Worm (Caenorhabditis elegans) whole organism, young adult: Measurements from ENCODE around the gene Y68A4B.3.
A peak's percentile ranks its signal among the peaks of the same experiment; 100 is the strongest.

Experiments used
- F23B12.7 ChIP-seq: sonication (generic microtip); optimal IDR thresholded peaks from 2 replicates; lab custom pipeline; 2017; ENCODE audit warnings: missing genetic modification characterization, mild to moderate bottlenecking, missing compliant biosample characterization, antibody characterized with exemption, moderate library complexity; ENCODE audit not compliant: insufficient read depth
- F37B4.10 ChIP-seq: fragments of 200-800 bp; sonication (Bioruptor generic); IDR thresholded peaks from 2 replicates; pipeline ENCODE4 v1.3.6; 2022; ENCODE audit warnings: missing genetic modification characterization, missing compliant biosample characterization
- K11D2.4 ChIP-seq: fragments of 200-800 bp; sonication (Bioruptor generic); IDR thresholded peaks from 2 replicates; pipeline ENCODE4 v1.3.6; 2022; ENCODE audit warnings: missing genetic modification reagents, missing genetic modification characterization, missing compliant biosample characterization
- ccch-3 ChIP-seq: fragments of 200-800 bp; sonication (Bioruptor generic); optimal IDR thresholded peaks from 2 replicates; lab custom pipeline; 2018; ENCODE audit warnings: mild to moderate bottlenecking, missing genetic modification characterization, missing compliant biosample characterization
- cebp-2 ChIP-seq: fragments of 200-800 bp; sonication (Bioruptor generic); IDR thresholded peaks from 2 replicates; pipeline ENCODE4 v1.3.6; 2022; ENCODE audit warnings: missing genetic modification characterization, missing compliant biosample characterization
- ceh-100 ChIP-seq: fragments of 200-800 bp; sonication (Bioruptor generic); IDR thresholded peaks from 2 replicates; pipeline ENCODE4 v1.3.6; 2022; ENCODE audit warnings: missing genetic modification reagents, missing genetic modification characterization, missing compliant biosample characterization
- ceh-27 ChIP-seq: fragments of 200-800 bp; sonication (Bioruptor generic); optimal IDR thresholded peaks from 2 replicates; lab custom pipeline; 2018; ENCODE audit warnings: mild to moderate bottlenecking, missing genetic modification characterization, moderate library complexity, missing compliant biosample characterization
- ceh-40 ChIP-seq: fragments of 200-800 bp; sonication (Bioruptor generic); IDR thresholded peaks from 2 replicates; pipeline ENCODE4 v1.3.6; 2022; ENCODE audit warnings: missing genetic modification characterization, missing compliant biosample characterization
- ceh-58 ChIP-seq: fragments of 200-800 bp; sonication (Bioruptor generic); IDR thresholded peaks from 2 replicates; pipeline ENCODE4 v1.3.6; 2022; ENCODE audit warnings: missing genetic modification characterization, missing compliant biosample characterization
- ceh-79 ChIP-seq: sonication (generic microtip); optimal IDR thresholded peaks from 2 replicates; lab custom pipeline; 2017; ENCODE audit warnings: mild to moderate bottlenecking, missing genetic modification characterization, missing compliant biosample characterization
- dpff-1 ChIP-seq: sonication (generic microtip); optimal IDR thresholded peaks from 2 replicates; lab custom pipeline; 2017; ENCODE audit warnings: mild to moderate bottlenecking, missing genetic modification characterization, missing compliant biosample characterization
- egl-18 ChIP-seq: fragments of 200-800 bp; sonication (Bioruptor generic); IDR thresholded peaks from 2 replicates; pipeline ENCODE4 v1.3.6; 2022; ENCODE audit warnings: missing genetic modification reagents, missing genetic modification characterization, missing compliant biosample characterization
- egl-44 ChIP-seq: fragments of 200-800 bp; sonication (Bioruptor generic); IDR thresholded peaks from 2 replicates; pipeline ENCODE4 v1.3.6; 2022; ENCODE audit warnings: missing genetic modification reagents, missing genetic modification characterization, missing compliant biosample characterization
- ets-4 ChIP-seq: fragments of 200-800 bp; sonication (Bioruptor generic); optimal IDR thresholded peaks from 2 replicates; lab custom pipeline; 2018; ENCODE audit warnings: mild to moderate bottlenecking, missing genetic modification characterization, missing compliant biosample characterization
- him-1 ChIP-seq: sonication (generic microtip); optimal IDR thresholded peaks from 2 replicates; lab custom pipeline; 2016; ENCODE audit warnings: missing genotype, missing genetic modification reagents, missing genetic modification characterization, missing compliant biosample characterization
- hlh-12 ChIP-seq: sonication (generic microtip); optimal IDR thresholded peaks from 2 replicates; lab custom pipeline; 2016; ENCODE audit warnings: missing genetic modification characterization, missing compliant biosample characterization
- hmg-20 ChIP-seq: fragments of 200-800 bp; sonication (Bioruptor generic); IDR thresholded peaks from 2 replicates; pipeline ENCODE4 v1.3.6; 2022; ENCODE audit warnings: missing genetic modification reagents, missing genetic modification characterization, missing compliant biosample characterization
- lin-40 ChIP-seq: sonication (generic microtip); optimal IDR thresholded peaks from 2 replicates; lab custom pipeline; 2016; ENCODE audit warnings: missing genetic modification characterization, mild to moderate bottlenecking, missing compliant biosample characterization, missing genotype, missing genetic modification reagents
- madf-3 ChIP-seq: fragments of 200-800 bp; sonication (Bioruptor generic); IDR thresholded peaks from 2 replicates; pipeline ENCODE4 v1.3.6; 2022; ENCODE audit warnings: missing genetic modification reagents, missing genetic modification characterization, missing compliant biosample characterization
- madf-8 ChIP-seq: fragments of 200-800 bp; sonication (Bioruptor generic); conservative IDR thresholded peaks from 2 replicates; pipeline ENCODE4 v1.3.6; 2022; ENCODE audit warnings: missing genetic modification reagents, missing genetic modification characterization, missing compliant biosample characterization
- mel-28 ChIP-seq: sonication (generic microtip); optimal IDR thresholded peaks from 2 replicates; lab custom pipeline; 2016; ENCODE audit warnings: borderline replicate concordance, mild to moderate bottlenecking, missing genetic modification characterization, missing compliant biosample characterization
- nfyb-1 ChIP-seq: fragments of 200-800 bp; sonication (Bioruptor generic); IDR thresholded peaks from 2 replicates; pipeline ENCODE4 v1.3.6; 2022; ENCODE audit warnings: missing genetic modification reagents, missing genetic modification characterization, missing compliant biosample characterization
- nhr-80 ChIP-seq: sonication (generic microtip); optimal IDR thresholded peaks from 2 replicates; lab custom pipeline; 2016; ENCODE audit warnings: missing genetic modification characterization, missing compliant biosample characterization
- pbrm-1 ChIP-seq: fragments of 200-800 bp; sonication (Bioruptor generic); IDR thresholded peaks from 2 replicates; pipeline ENCODE4 v1.3.6; 2022; ENCODE audit warnings: missing genetic modification reagents, missing genetic modification characterization, missing compliant biosample characterization
- rcor-1 ChIP-seq: fragments of 200-800 bp; sonication (Bioruptor generic); IDR thresholded peaks from 2 replicates; pipeline ENCODE4 v1.3.6; 2022; ENCODE audit warnings: missing genetic modification reagents, missing genetic modification characterization, missing compliant biosample characterization
- rec-8 ChIP-seq, 2 experiments: sonication (generic microtip); optimal IDR thresholded peaks; 2 replicates each; lab custom pipeline; 2016; ENCODE audit warnings: mild to moderate bottlenecking in 2 of 2, missing genetic modification characterization in 2 of 2, missing genetic modification reagents in 2 of 2, missing genotype in 2 of 2, missing biosample characterization in 1 of 2, missing compliant biosample characterization in 1 of 2, moderate library complexity in 1 of 2
- repo-1 ChIP-seq: sonication (generic microtip); optimal IDR thresholded peaks from 2 replicates; lab custom pipeline; 2017; ENCODE audit warnings: mild to moderate bottlenecking, missing genetic modification characterization, missing compliant biosample characterization
- sdz-38 ChIP-seq: sonication (generic microtip); optimal IDR thresholded peaks from 2 replicates; lab custom pipeline; 2016; ENCODE audit warnings: missing genotype, missing genetic modification characterization, missing compliant biosample characterization
- sea-2 ChIP-seq: fragments of 200-800 bp; sonication (Bioruptor generic); IDR thresholded peaks from 2 replicates; pipeline ENCODE4 v1.3.6; 2022; ENCODE audit warnings: missing genetic modification characterization, missing compliant biosample characterization
- snpc-1.1 ChIP-seq: sonication (generic microtip); optimal IDR thresholded peaks from 2 replicates; lab custom pipeline; 2017; ENCODE audit warnings: missing genetic modification characterization, mild to moderate bottlenecking, missing compliant biosample characterization, antibody characterized with exemption, moderate library complexity, missing genotype, missing genetic modification reagents; ENCODE audit not compliant: insufficient read depth
- snpc-1.3 ChIP-seq: sonication (generic microtip); optimal IDR thresholded peaks from 2 replicates; lab custom pipeline; 2017; ENCODE audit warnings: missing genetic modification characterization, mild to moderate bottlenecking, missing compliant biosample characterization, antibody characterized with exemption, moderate library complexity, missing genotype, missing genetic modification reagents; ENCODE audit not compliant: insufficient read depth
- snpc-4 ChIP-seq, 5 experiments: fragments of 150-350 bp in 1 of 5; sonication (generic microtip) in 4 of 5; optimal IDR thresholded peaks; 2 replicates each; lab custom pipeline; 2014 to 2018; ENCODE audit warnings: missing genetic modification characterization in 5 of 5, missing biosample characterization in 3 of 5, antibody characterized with exemption in 2 of 5, mild to moderate bottlenecking in 2 of 5, missing compliant biosample characterization in 2 of 5, missing genotype in 2 of 5, moderate library complexity in 2 of 5, missing genetic modification reagents in 1 of 5
- tbx-9 ChIP-seq: sonication (generic microtip); optimal IDR thresholded peaks from 2 replicates; lab custom pipeline; 2016; ENCODE audit warnings: borderline replicate concordance, missing genetic modification characterization, inconsistent platforms, missing compliant biosample characterization
- zfh-2 ChIP-seq: fragments of 200-800 bp; sonication (Bioruptor generic); conservative IDR thresholded peaks from 2 replicates; pipeline ENCODE4 v1.3.6; 2022; ENCODE audit warnings: missing genetic modification reagents, missing genetic modification characterization, missing compliant biosample characterization
- ztf-22 ChIP-seq: fragments of 200-800 bp; sonication (Bioruptor generic); optimal IDR thresholded peaks from 2 replicates; lab custom pipeline; 2018; ENCODE audit warnings: mild to moderate bottlenecking, missing genetic modification characterization, moderate library complexity, missing compliant biosample characterization
- ztf-28 ChIP-seq: fragments of 200-800 bp; sonication (Bioruptor generic); IDR thresholded peaks from 2 replicates; pipeline ENCODE4 v1.3.6; 2022; ENCODE audit warnings: missing genetic modification reagents, missing genetic modification characterization, missing compliant biosample characterization

Y68A4B.3 gene

DNA sequence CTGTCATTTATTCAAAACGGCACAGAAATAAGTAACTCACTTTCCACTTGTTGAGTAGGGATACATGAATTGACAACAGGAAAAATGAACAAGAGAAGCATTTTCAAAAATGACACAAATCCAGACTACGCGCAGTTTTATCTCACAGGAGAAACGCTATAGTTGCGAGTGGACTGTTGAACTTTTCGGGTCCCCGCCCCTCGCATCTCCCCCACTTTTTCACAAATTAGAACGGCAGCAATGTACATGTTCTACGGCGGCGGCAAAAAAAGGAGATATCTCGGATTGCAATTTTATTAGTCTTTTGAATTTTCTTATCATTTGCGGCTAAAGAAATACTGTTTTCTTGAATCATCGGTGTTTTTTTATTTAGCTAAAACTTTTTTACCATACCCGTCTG is 3.0 kb upstream of the Y68A4B.3 start, which contains the start of gene clec-242:
Gene clec-242 (minus strand): TSS at position 101 of the 400 bp plus-strand sequence.
- TF ChIP-seq ccch-3 (GFP tag; lab: Kevin White, UChicago) (no peak), pbrm-1 (GFP tag; lab: Robert Waterston, UW) (no peak), rcor-1 (GFP tag; lab: Robert Waterston, UW) (no peak), tbx-9 (tag; lab: Kevin White, UChicago) (no peak), nfyb-1 (GFP tag; lab: Robert Waterston, UW) (no peak), hmg-20 (GFP tag; lab: Robert Waterston, UW) (no peak), sea-2 (no peak), snpc-1.3 (tag; lab: Kevin White, UChicago) (no peak), ets-4 (GFP tag; lab: Kevin White, UChicago) (no peak), ceh-27 (GFP tag; lab: Kevin White, UChicago) (no peak), snpc-1.1 (no peak), egl-44 (GFP tag; lab: Robert Waterston, UW) (no peak), mel-28 (tag; lab: Kevin White, UChicago) (no peak), lin-40 (no peak)

DNA sequence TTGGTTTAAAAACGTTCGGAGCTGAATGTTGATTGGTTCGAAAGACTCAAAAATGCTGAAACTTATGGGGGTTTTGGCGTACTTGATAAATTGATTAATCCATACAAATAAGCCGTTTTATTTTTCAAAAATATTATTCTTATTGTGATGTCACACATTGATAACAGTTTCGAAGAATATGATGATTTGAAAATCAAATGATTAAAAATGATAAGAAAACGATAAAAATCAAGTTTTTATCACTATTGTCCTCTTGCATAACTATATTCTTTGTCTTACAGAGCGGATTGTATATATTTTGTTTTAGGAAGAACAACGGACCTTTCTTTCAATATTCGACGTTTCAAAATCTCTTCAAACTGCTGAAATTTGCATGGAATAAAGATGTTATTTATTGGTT is 564 bp upstream of the Y68A4B.3 start:
- no peak for TF ChIP-seq cebp-2 (GFP tag; lab: Robert Waterston, UW)
- no peak for TF ChIP-seq him-1 (tag; lab: Kevin White, UChicago)
- no peak for TF ChIP-seq ceh-79 (tag; lab: Kevin White, UChicago)

DNA sequence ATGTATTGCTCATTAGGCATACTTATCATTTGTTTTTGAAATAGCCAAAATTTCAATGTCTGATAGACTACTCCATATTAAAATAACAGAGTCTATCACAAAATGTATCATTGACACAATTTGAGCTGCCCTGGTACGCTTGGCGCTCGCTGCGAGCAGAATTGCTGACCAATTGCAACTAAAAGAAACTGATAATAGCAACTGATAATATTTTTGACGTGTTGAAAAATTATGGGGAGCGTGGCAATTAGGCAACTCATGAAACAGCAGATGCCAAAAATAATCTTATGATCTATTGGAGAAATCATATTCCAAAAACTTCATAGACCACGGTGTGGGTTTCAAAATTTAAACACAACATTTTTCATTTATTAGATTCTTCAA is 1.2 kb downstream of the Y68A4B.3 start:
- TF ChIP-seq nhr-80 (tag; lab: Kevin White, UChicago) (peak; percentile 71), ceh-100 (GFP tag; lab: Robert Waterston, UW) (no peak), ceh-40 (no peak), snpc-4 (GFP tag; optimal IDR thresholded peaks at IDR 0.05; lab: Kevin White, UChicago) (no peak), snpc-4 (tag; optimal IDR thresholded peaks at IDR 0.05; lab: Kevin White, UChicago) (peak in 1 of 4 experiments; percentile 19), pbrm-1 (GFP tag; lab: Robert Waterston, UW) (no peak), ztf-22 (GFP tag; lab: Kevin White, UChicago) (no peak)

DNA sequence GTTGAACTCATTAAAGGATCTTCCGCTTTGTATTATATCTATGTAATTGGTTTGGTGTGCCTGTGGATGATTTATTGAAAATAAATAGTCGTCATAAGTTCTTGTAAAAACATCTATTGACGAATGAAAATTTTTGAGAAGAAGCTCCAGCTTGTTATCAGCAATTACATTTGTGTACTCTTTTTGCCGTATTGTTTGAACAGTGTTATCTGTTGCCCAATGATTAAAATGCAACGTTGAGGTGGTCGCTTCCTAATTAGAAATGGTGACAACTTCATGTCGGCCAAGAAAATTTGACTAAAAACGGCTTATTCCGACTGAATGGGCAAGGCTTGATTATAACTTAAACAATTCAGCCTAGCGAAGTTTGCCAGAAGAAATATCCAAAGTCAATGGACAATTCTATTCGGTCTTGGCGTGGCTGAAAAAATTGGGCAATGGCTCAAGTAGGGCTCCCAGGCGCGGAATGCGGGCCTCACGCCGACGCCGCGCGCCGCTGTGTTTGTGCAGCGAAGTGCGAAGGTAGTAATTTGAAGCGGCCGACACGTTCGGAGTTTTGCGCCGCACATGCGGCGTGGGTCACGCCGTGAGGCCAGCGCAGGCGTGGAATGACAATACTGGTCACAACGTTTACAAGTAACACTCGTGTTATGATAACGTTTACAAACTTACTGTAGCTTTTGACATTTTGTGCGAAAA is 1.7 kb downstream of the Y68A4B.3 start:
- TF ChIP-seq zfh-2 (GFP tag; lab: Robert Waterston, UW) (peak; percentile 82), egl-18 (GFP tag; lab: Robert Waterston, UW) (no peak), sea-2 (0 out of 2 replicates have a peak, but pooled peaks have one; percentile 45), F37B4.10 (0 out of 2 replicates have a peak, but pooled peaks have one; percentile 13), F23B12.7 (tag; lab: Kevin White, UChicago) (no peak)

DNA sequence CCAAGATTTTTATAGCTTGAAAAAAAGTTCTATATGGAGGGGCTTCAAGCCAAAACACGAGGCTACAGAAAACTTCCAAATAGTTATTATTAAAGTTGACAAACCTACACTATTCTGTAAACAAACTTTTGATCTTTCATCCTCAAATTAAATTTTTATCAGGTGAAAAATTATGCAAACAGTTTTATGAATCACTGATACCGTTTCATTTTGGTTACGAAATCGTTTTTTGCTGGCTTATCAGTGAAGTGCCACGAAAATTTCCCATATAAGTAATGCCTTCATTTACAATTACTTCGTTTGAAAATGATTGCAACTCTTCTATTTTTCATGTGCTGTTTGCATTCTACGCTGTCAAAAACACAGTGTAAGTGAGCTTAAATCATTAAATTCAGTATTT is 3.7 kb downstream of the Y68A4B.3 start, which contains the start of gene T19C9.8:
Gene T19C9.8 (plus strand): TSS at position 299 of the 400 bp plus-strand sequence.
- no peak for TF ChIP-seq dpff-1
- peak; percentile 55 for TF ChIP-seq nhr-80 (tag; lab: Kevin White, UChicago)

DNA sequence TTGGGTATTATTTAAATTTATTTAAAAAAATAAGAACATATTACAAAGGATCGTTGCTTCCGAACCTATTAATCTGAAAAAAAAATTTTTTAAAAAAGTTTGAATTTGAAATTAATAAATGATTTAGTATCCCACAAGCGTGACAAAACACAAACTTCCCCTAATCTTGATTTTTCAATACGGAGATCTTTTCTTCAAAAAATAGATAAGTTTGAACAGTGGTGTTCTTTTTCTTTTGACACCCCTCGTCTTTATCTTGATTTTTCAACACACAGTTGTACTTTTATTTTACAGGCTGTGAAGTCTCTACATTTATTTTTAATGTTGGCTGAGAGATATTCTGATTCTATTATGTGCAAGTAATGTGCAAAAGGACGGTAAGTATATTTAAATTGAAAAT is 6.1 kb downstream of the Y68A4B.3 start, which contains the start of gene T19C9.10:
Gene T19C9.10 (plus strand): TSS at position 248 of the 400 bp plus-strand sequence.
- TF ChIP-seq ceh-58 (no peak), pbrm-1 (GFP tag; lab: Robert Waterston, UW) (no peak), repo-1 (tag; lab: Kevin White, UChicago) (no peak), madf-3 (GFP tag; lab: Robert Waterston, UW) (no peak), sea-2 (no peak), madf-8 (GFP tag; lab: Robert Waterston, UW) (no peak), sdz-38 (tag; lab: Kevin White, UChicago) (no peak), ztf-28 (no peak), K11D2.4 (GFP tag; lab: Robert Waterston, UW) (no peak), ceh-100 (GFP tag; lab: Robert Waterston, UW) (no peak), hlh-12 (tag; lab: Kevin White, UChicago) (no peak), rec-8 (tag; optimal IDR thresholded peaks at IDR 0.05; lab: Kevin White, UChicago) (no peak)
